Fruit fly (Drosophila melanogaster): ENCODE results near the gene dysc.

- TF ChIP-seq CG9948 (tag; optimal IDR thresholded peaks at IDR 0.05) = peak; percentile 9
- no peak for TF ChIP-seq Pif1A (GFP tag; optimal IDR thresholded peaks at IDR 0.05)
- TF ChIP-seq CG8301 (tag; optimal IDR thresholded peaks at IDR 0.05) = peak; percentile 17
- no peak for TF ChIP-seq CG34367 (tag; optimal IDR thresholded peaks at IDR 0.05)
- no peak for TF ChIP-seq rn (GFP tag; IDR thresholded peaks at IDR 0.05)
- TF ChIP-seq CG12605 (GFP tag; IDR thresholded peaks at IDR 0.05) = no peak
- TF ChIP-seq CG15710 (tag; optimal IDR thresholded peaks at IDR 0.05) = no peak
- TF ChIP-seq gl (tag; optimal IDR thresholded peaks at IDR 0.05) = no peak
- TF ChIP-seq CG32121 (GFP tag; IDR thresholded peaks at IDR 0.05) = peak; percentile 56
- peak; percentile 48; the same call in 1 of the 2 replicates for TF ChIP-seq Ets98B (GFP tag; IDR thresholded peaks at IDR 0.05)
- no peak for TF ChIP-seq CG13204 (GFP tag; optimal IDR thresholded peaks at IDR 0.05)
- no peak for TF ChIP-seq CG10348 (GFP tag; IDR thresholded peaks at IDR 0.05)
- TF ChIP-seq EcR (GFP tag; optimal IDR thresholded peaks at IDR 0.05) = no peak
These were observed 8.7 kb upstream of the dysc start for dm6 chr3L:13911649-13912260.

Measured in whole organism, pupa.